Fruit fly (Drosophila melanogaster) whole organism, embryonic: ENCODE data around the gene Muc4B.

Experiments used
- Awh ChIP-seq: fragments of 200-800 bp; sonication (Bioruptor generic); IDR thresholded peaks from 2 replicates; pipeline ENCODE4, ENCODE4 v1.3.6; 2022; ENCODE audit warnings: missing biosample characterization, missing genetic modification characterization
- CG13296 ChIP-seq: fragments of 200-800 bp; sonication (Bioruptor generic); optimal IDR thresholded peaks from 3 replicates; lab custom pipeline; 2018; ENCODE audit warnings: missing biosample characterization, mild to moderate bottlenecking, missing genetic modification characterization
- CG14014 ChIP-seq: fragments of 200-800 bp; sonication (Bioruptor generic); IDR thresholded peaks from 2 replicates; pipeline ENCODE4 v1.3.6; 2022; ENCODE audit warnings: missing biosample characterization, missing genetic modification characterization
- CG14441 ChIP-seq: fragments of 200-800 bp; sonication (Bioruptor generic); IDR thresholded peaks from 2 replicates; pipeline ENCODE4 v1.3.6; 2022; ENCODE audit warnings: missing biosample characterization, missing genetic modification characterization
- CG1529 ChIP-seq: fragments of 200-800 bp; sonication (Bioruptor generic); optimal IDR thresholded peaks from 3 replicates; lab custom pipeline; 2018; ENCODE audit warnings: missing biosample characterization, missing genetic modification characterization
- CG16779 ChIP-seq: fragments of 200-800 bp; sonication (Bioruptor generic); IDR thresholded peaks from 2 replicates; pipeline ENCODE4 v1.3.6; 2022; ENCODE audit warnings: missing biosample characterization, missing genetic modification characterization
- CG16815 ChIP-seq: fragments of 200-800 bp; sonication (Bioruptor generic); optimal IDR thresholded peaks from 3 replicates; lab custom pipeline; 2017; ENCODE audit warnings: missing biosample characterization, mild to moderate bottlenecking, missing genetic modification characterization
- CG18764 ChIP-seq: fragments of 200-800 bp; sonication (Bioruptor generic); optimal IDR thresholded peaks from 3 replicates; lab custom pipeline; 2016; ENCODE audit warnings: missing biosample characterization, missing genetic modification characterization
- CG2678 ChIP-seq: fragments of 200-800 bp; sonication (Bioruptor generic); optimal IDR thresholded peaks from 3 replicates; lab custom pipeline; 2019; ENCODE audit warnings: missing biosample characterization, mild to moderate bottlenecking, missing genetic modification characterization, moderate library complexity
- CG2875 ChIP-seq: fragments of 200-800 bp; sonication (Bioruptor generic); optimal IDR thresholded peaks from 2 replicates; lab custom pipeline; 2017; ENCODE audit warnings: missing biosample characterization, mild to moderate bottlenecking, missing genetic modification characterization, missing genetic modification reagents
- CG2889 ChIP-seq: fragments of 200-800 bp; sonication (Bioruptor generic); IDR thresholded peaks from 3 replicates; pipeline ENCODE4 v1.3.6; 2022; ENCODE audit warnings: missing biosample characterization, missing genetic modification characterization
- CG31441 ChIP-seq: fragments of 200-800 bp; sonication (Bioruptor generic); IDR thresholded peaks from 2 replicates; pipeline ENCODE4 v1.3.6; 2022; ENCODE audit warnings: missing biosample characterization, missing genetic modification characterization
- CG33213 ChIP-seq: fragments of 200-800 bp; sonication (Bioruptor generic); optimal IDR thresholded peaks from 3 replicates; lab custom pipeline; 2016; ENCODE audit warnings: missing biosample characterization, missing genetic modification characterization
- CG4404 ChIP-seq: fragments of 200-800 bp; sonication (Bioruptor generic); IDR thresholded peaks from 2 replicates; pipeline ENCODE4 v1.3.6; 2022; ENCODE audit warnings: missing biosample characterization, missing genetic modification characterization
- CG4820 ChIP-seq: fragments of 200-800 bp; sonication (Bioruptor generic); optimal IDR thresholded peaks from 3 replicates; lab custom pipeline; 2016; ENCODE audit warnings: missing biosample characterization, missing genetic modification characterization
- CG7271 ChIP-seq: fragments of 200-800 bp; sonication (Bioruptor generic); optimal IDR thresholded peaks from 2 replicates; lab custom pipeline; 2018; ENCODE audit warnings: missing biosample characterization, mild to moderate bottlenecking, missing genetic modification characterization, moderate library complexity
- CG7928 ChIP-seq: fragments of 200-800 bp; sonication (Bioruptor generic); optimal IDR thresholded peaks from 2 replicates; lab custom pipeline; 2017; ENCODE audit warnings: missing biosample characterization, mild to moderate bottlenecking, missing genetic modification characterization
- CG7987 ChIP-seq: fragments of 200-800 bp; sonication (Bioruptor generic); optimal IDR thresholded peaks from 2 replicates; lab custom pipeline; 2018; ENCODE audit warnings: missing biosample characterization, mild to moderate bottlenecking, missing genetic modification characterization, moderate library complexity
- CG9727 ChIP-seq: fragments of 200-800 bp; sonication (Bioruptor generic); optimal IDR thresholded peaks from 3 replicates; lab custom pipeline; 2017; ENCODE audit warnings: missing biosample characterization, mild to moderate bottlenecking, missing genetic modification characterization
- CTCF ChIP-seq: fragments of 200-800 bp; sonication (Bioruptor generic); optimal IDR thresholded peaks from 2 replicates; lab custom pipeline; 2017; ENCODE audit warnings: missing biosample characterization, mild to moderate bottlenecking, missing genetic modification characterization, moderate library complexity
- CoRest ChIP-seq: fragments of 200-800 bp; sonication (Bioruptor generic); optimal IDR thresholded peaks from 3 replicates; lab custom pipeline; 2018; ENCODE audit warnings: missing biosample characterization, mild to moderate bottlenecking, missing genetic modification characterization, moderate library complexity
- E2f1 ChIP-seq: fragments of 200-800 bp; sonication (Bioruptor generic); IDR thresholded peaks from 2 replicates; pipeline ENCODE4 v1.3.6; 2022; ENCODE audit warnings: missing biosample characterization, missing genetic modification characterization
- Ets65A ChIP-seq: fragments of 200-800 bp; sonication (Bioruptor generic); peaks from one replicate; lab custom pipeline; 2016; ENCODE audit warnings: missing biosample characterization, missing genetic modification characterization
- Hmx ChIP-seq: fragments of 200-800 bp; sonication (Bioruptor generic); optimal IDR thresholded peaks from 2 replicates; lab custom pipeline; 2016; ENCODE audit warnings: missing biosample characterization, missing genetic modification characterization
- Jarid2 ChIP-seq: fragments of 200-800 bp; sonication (Bioruptor generic); optimal IDR thresholded peaks from 3 replicates; lab custom pipeline; 2017; ENCODE audit warnings: mild to moderate bottlenecking, missing biosample characterization, missing genetic modification reagents, missing genetic modification characterization
- Myb ChIP-seq: fragments of 200-800 bp; sonication (Bioruptor generic); optimal IDR thresholded peaks from 2 replicates; lab custom pipeline; 2016; ENCODE audit warnings: missing biosample characterization, missing genetic modification characterization
- NC2β ChIP-seq: fragments of 200-800 bp; sonication (Bioruptor generic); optimal IDR thresholded peaks from 2 replicates; lab custom pipeline; 2016; ENCODE audit warnings: missing biosample characterization, missing genetic modification characterization
- NfI ChIP-seq: fragments of 200-800 bp; sonication (Bioruptor generic); optimal IDR thresholded peaks from 3 replicates; lab custom pipeline; 2018; ENCODE audit warnings: missing biosample characterization, mild to moderate bottlenecking, missing genetic modification characterization, moderate library complexity
- Sin3A ChIP-seq: fragments of >200 bp; optimal IDR thresholded peaks from 2 replicates; lab custom pipeline; 2018
- Xbp1 ChIP-seq: fragments of 200-800 bp; sonication (Bioruptor generic); optimal IDR thresholded peaks from 3 replicates; lab custom pipeline; 2016; ENCODE audit warnings: missing biosample characterization, mild to moderate bottlenecking, missing genetic modification characterization
- Xrp1 ChIP-seq: fragments of 200-800 bp; sonication (Bioruptor generic); IDR thresholded peaks from 2 replicates; pipeline ENCODE4 v1.3.6; 2022; ENCODE audit warnings: missing biosample characterization, missing genetic modification characterization
- al ChIP-seq: fragments of 200-800 bp; sonication (Bioruptor generic); IDR thresholded peaks from 2 replicates; pipeline ENCODE4 v1.3.6; 2022; ENCODE audit warnings: missing biosample characterization, missing genetic modification characterization
- az2 ChIP-seq: fragments of 200-800 bp; sonication (Bioruptor generic); optimal IDR thresholded peaks from 3 replicates; lab custom pipeline; 2016; ENCODE audit warnings: missing biosample characterization, missing genetic modification characterization
- bsh ChIP-seq, 2 experiments: fragments of 200-800 bp; sonication (Bioruptor generic); optimal IDR thresholded peaks; 2 replicates each; lab custom pipeline; 2017 to 2018; ENCODE audit warnings: mild to moderate bottlenecking in 2 of 2, missing biosample characterization in 2 of 2, missing genetic modification characterization in 2 of 2, moderate library complexity in 1 of 2
- ci ChIP-seq: fragments of 200-800 bp; sonication (Bioruptor generic); IDR thresholded peaks from 3 replicates; pipeline ENCODE4 v1.3.6; 2022; ENCODE audit warnings: missing biosample characterization, missing genetic modification characterization
- crol ChIP-seq: fragments of 200-800 bp; sonication (Bioruptor generic); IDR thresholded peaks from 2 replicates; pipeline ENCODE4 v1.3.6; 2022; ENCODE audit warnings: missing biosample characterization, missing genetic modification characterization
- cwo ChIP-seq: fragments of 200-800 bp; sonication (Bioruptor generic); optimal IDR thresholded peaks from 3 replicates; lab custom pipeline; 2017; ENCODE audit warnings: missing biosample characterization, missing genetic modification characterization, mild to moderate bottlenecking, moderate library complexity, missing genetic modification reagents
- da ChIP-seq: fragments of 200-800 bp; sonication (Bioruptor generic); optimal IDR thresholded peaks from 2 replicates; lab custom pipeline; 2016; ENCODE audit warnings: missing biosample characterization, missing genetic modification characterization
- danr ChIP-seq: fragments of 200-800 bp; sonication (Bioruptor generic); IDR thresholded peaks from 2 replicates; pipeline ENCODE4 v1.3.6; 2022; ENCODE audit warnings: missing biosample characterization, missing genetic modification characterization
- dysf ChIP-seq: fragments of 200-800 bp; sonication (Bioruptor generic); IDR thresholded peaks from 3 replicates; pipeline ENCODE4 v1.3.6; 2022; ENCODE audit warnings: missing biosample characterization, missing genetic modification characterization
- ftz-f1 ChIP-seq: fragments of 200-800 bp; sonication (Bioruptor generic); optimal IDR thresholded peaks from 2 replicates; lab custom pipeline; 2016; ENCODE audit warnings: missing biosample characterization, missing genetic modification characterization
- hth ChIP-seq: fragments of >200 bp; optimal IDR thresholded peaks from 2 replicates; lab custom pipeline; 2017; ENCODE audit warnings: inconsistent platforms
- kni ChIP-seq: fragments of 200-800 bp; sonication (Bioruptor generic); optimal IDR thresholded peaks from 3 replicates; lab custom pipeline; 2017; ENCODE audit warnings: mild to moderate bottlenecking, missing biosample characterization, missing genetic modification reagents, missing genetic modification characterization
- lov ChIP-seq, 2 experiments: fragments of 200-800 bp in 1 of 2; fragments of >200 bp in 1 of 2; sonication (Bioruptor generic) in 1 of 2; IDR thresholded peaks in 1 of 2; optimal IDR thresholded peaks in 1 of 2; 2 replicates in 1 of 2; 3 replicates in 1 of 2; pipeline versions ENCODE4 v1.3.6 to Lab custom; 2017 to 2022; ENCODE audit warnings: missing biosample characterization in 1 of 2, missing genetic modification characterization in 1 of 2
- mld ChIP-seq: fragments of 200-800 bp; sonication (Bioruptor generic); IDR thresholded peaks from 3 replicates; pipeline ENCODE4 v1.3.6; 2022; ENCODE audit warnings: missing biosample characterization, missing genetic modification characterization; ENCODE audit not compliant: partially characterized antibody
- otp ChIP-seq: fragments of 200-800 bp; sonication (Bioruptor generic); IDR thresholded peaks from 3 replicates; pipeline ENCODE4, ENCODE4 v1.3.6; 2022; ENCODE audit warnings: missing biosample characterization, missing genetic modification characterization
- sens-2 ChIP-seq: fragments of 200-800 bp; sonication (Bioruptor generic); IDR thresholded peaks from 2 replicates; pipeline ENCODE4 v1.3.6; 2022; ENCODE audit warnings: missing biosample characterization, missing genetic modification characterization
- ssp ChIP-seq: fragments of 200-800 bp; sonication (Bioruptor generic); IDR thresholded peaks from 2 replicates; pipeline ENCODE4 v1.3.6; 2022; ENCODE audit warnings: missing biosample characterization, missing genetic modification characterization
- stc ChIP-seq: fragments of 200-800 bp; sonication (Bioruptor generic); IDR thresholded peaks from 2 replicates; pipeline ENCODE4 v1.3.6; 2022; ENCODE audit warnings: missing biosample characterization, missing genetic modification characterization
- sug ChIP-seq: fragments of 200-800 bp; optimal IDR thresholded peaks from 2 replicates; lab custom pipeline; 2019; ENCODE audit warnings: missing biosample characterization, mild to moderate bottlenecking, missing genetic modification characterization, moderate library complexity
- ttk ChIP-seq: fragments of 200-800 bp; sonication (Bioruptor generic); IDR thresholded peaks from 2 replicates; pipeline ENCODE4 v2.1.2; 2022; ENCODE audit warnings: missing biosample characterization, missing genetic modification characterization
- tx ChIP-seq: fragments of 200-800 bp; sonication (Bioruptor generic); optimal IDR thresholded peaks from 2 replicates; lab custom pipeline; 2016; ENCODE audit warnings: missing biosample characterization, missing genetic modification characterization
- zfh1 ChIP-seq: fragments of 200-800 bp; sonication (Bioruptor generic); IDR thresholded peaks from 3 replicates; pipeline ENCODE4 v1.3.6; 2022; ENCODE audit warnings: missing biosample characterization, missing genetic modification characterization

The Muc4B gene

DNA sequence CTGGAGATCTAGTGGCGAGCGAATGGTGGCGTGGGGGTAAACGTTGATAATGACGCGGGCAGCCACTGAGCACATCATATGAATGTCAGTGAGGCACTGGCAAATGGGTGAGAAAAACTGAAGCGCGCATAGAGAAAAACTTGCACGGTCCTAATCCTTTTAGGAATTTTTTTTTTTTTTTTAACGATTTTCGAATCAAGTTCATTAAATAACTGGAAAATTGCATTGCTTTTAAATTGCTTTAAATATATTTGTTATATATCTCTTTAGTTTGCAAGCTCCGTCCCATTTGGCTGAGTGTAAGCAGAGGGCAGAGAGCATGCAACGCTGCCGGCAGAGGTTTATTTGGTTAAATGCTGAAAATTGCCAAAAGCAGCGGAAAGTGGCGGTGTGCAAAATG is 48.5 kb downstream of the Muc4B start (continued):
- no peak for TF ChIP-seq CG16779 (GFP tag; lab: Robert Waterston, UW)
- no peak for TF ChIP-seq CG16815
- no peak for TF ChIP-seq al (GFP tag; lab: Robert Waterston, UW)
- no peak for TF ChIP-seq mld (GFP tag; lab: Robert Waterston, UW)
- no peak for TF ChIP-seq CG18764 (GFP tag; lab: Kevin White, UChicago)
- no peak for TF ChIP-seq CG7987
- no peak for TF ChIP-seq CoRest (tag; lab: Kevin White, UChicago)
- TF ChIP-seq zfh1 (GFP tag; lab: Robert Waterston, UW): peak; percentile 63; the same call in 2 of the 3 replicates
- 0 out of 2 replicates have a peak, but pooled peaks have one; percentile 9 for TF ChIP-seq CG31441
- no peak for TF ChIP-seq dysf (GFP tag; lab: Robert Waterston, UW)
- TF ChIP-seq Xrp1 (GFP tag; lab: Robert Waterston, UW): peak; percentile 59
- 0 out of 2 replicates have a peak, but pooled peaks have one; percentile 24 for TF ChIP-seq stc (GFP tag; lab: Robert Waterston, UW)
- no peak for TF ChIP-seq tx
- no peak for TF ChIP-seq CG2875
- TF ChIP-seq ttk (GFP tag; lab: Robert Waterston, UW): 0 out of 2 replicates have a peak, but pooled peaks have one; percentile 9
- TF ChIP-seq CTCF: no peak
- TF ChIP-seq NfI (GFP tag; lab: Kevin White, UChicago): no peak
- TF ChIP-seq E2f1 (GFP tag; lab: Robert Waterston, UW): 0 out of 2 replicates have a peak, but pooled peaks have one; percentile 14
- no peak for TF ChIP-seq CG13296 (GFP tag; lab: Kevin White, UChicago)
- TF ChIP-seq CG1529 (GFP tag; lab: Kevin White, UChicago): no peak
- TF ChIP-seq CG14441: no peak
- TF ChIP-seq otp (GFP tag; lab: Robert Waterston, UW): no peak
- TF ChIP-seq Awh (GFP tag; lab: Robert Waterston, UW): 0 out of 2 replicates have a peak, but pooled peaks have one; percentile 13
- TF ChIP-seq CG2889: no peak
- peak in 1 of 2 experiments; percentile 53 for TF ChIP-seq bsh (GFP tag; optimal IDR thresholded peaks at IDR 0.05; lab: Kevin White, UChicago)
- TF ChIP-seq Sin3A (lab: Kevin White, UChicago): no peak
- TF ChIP-seq Hmx (GFP tag; lab: Kevin White, UChicago): no peak
- TF ChIP-seq sug: no peak
- TF ChIP-seq ftz-f1: no peak
- TF ChIP-seq ci (GFP tag; lab: Robert Waterston, UW): peak; percentile 34; the same call in 1 of the 3 replicates
- peak; percentile 30; the same call in 1 of the 2 replicates for TF ChIP-seq CG4404
- TF ChIP-seq cwo (GFP tag; lab: Kevin White, UChicago): no peak
- no peak for TF ChIP-seq sens-2 (GFP tag; lab: Robert Waterston, UW)
- no peak for TF ChIP-seq Jarid2 (GFP tag; lab: Kevin White, UChicago)
- TF ChIP-seq CG14014 (GFP tag; lab: Robert Waterston, UW): no peak
- TF ChIP-seq CG7271 (tag; lab: Kevin White, UChicago): no peak
- TF ChIP-seq ssp (GFP tag; lab: Robert Waterston, UW): 0 out of 2 replicates have a peak, but pooled peaks have one; percentile 16
- TF ChIP-seq Myb (GFP tag; lab: Kevin White, UChicago): no peak
- TF ChIP-seq CG7928 (GFP tag; lab: Kevin White, UChicago): no peak
- TF ChIP-seq NC2β (GFP tag; lab: Kevin White, UChicago): no peak
- TF ChIP-seq lov (optimal IDR thresholded peaks at IDR 0.05; lab: Kevin White, UChicago): no peak
- no peak for TF ChIP-seq lov (GFP tag; IDR thresholded peaks at IDR 0.05; lab: Robert Waterston, UW)
- TF ChIP-seq az2 (GFP tag; lab: Kevin White, UChicago): peak; percentile 16
- no peak for TF ChIP-seq hth (lab: Kevin White, UChicago)
- no peak; the same call in 1 of the 2 replicates for TF ChIP-seq danr (GFP tag; lab: Robert Waterston, UW)
- no peak for TF ChIP-seq CG2678
- no peak for TF ChIP-seq da
- TF ChIP-seq crol: no peak
- no peak for TF ChIP-seq Ets65A
- no peak for TF ChIP-seq CG9727 (GFP tag; lab: Kevin White, UChicago)
- no peak for TF ChIP-seq kni
- TF ChIP-seq CG4820 (GFP tag; lab: Kevin White, UChicago): peak; percentile 28
- peak; percentile 36 for TF ChIP-seq Xbp1 (GFP tag; lab: Kevin White, UChicago)
- no peak for TF ChIP-seq CG33213 (GFP tag; lab: Kevin White, UChicago)
